Fruit fly (Drosophila melanogaster) whole organism, pupa: ENCODE data around the gene Gycalpha99B.

Source experiments
- CG10348 ChIP-seq: fragments of 200-800 bp; sonication (Bioruptor generic); IDR thresholded peaks from 2 replicates; pipeline ENCODE4 v1.3.6; 2022; ENCODE audit warnings: missing biosample characterization, missing genetic modification characterization
- CG12605 ChIP-seq: fragments of 200-800 bp; sonication (Bioruptor generic); IDR thresholded peaks from 2 replicates; pipeline ENCODE4 v1.3.6; 2022; ENCODE audit warnings: missing biosample characterization, missing genetic modification characterization
- CG13204 ChIP-seq: fragments of 200-800 bp; sonication (Bioruptor generic); optimal IDR thresholded peaks from 2 replicates; lab custom pipeline; 2018; ENCODE audit warnings: missing biosample characterization, mild to moderate bottlenecking, missing genetic modification characterization, moderate library complexity
- CG14655 ChIP-seq: fragments of 200-800 bp; sonication (Bioruptor generic); optimal IDR thresholded peaks from 3 replicates; lab custom pipeline; 2017; ENCODE audit warnings: mild to moderate bottlenecking, missing biosample characterization, missing genetic modification reagents, missing genetic modification characterization
- CG15710 ChIP-seq: fragments of 200-800 bp; sonication (Bioruptor generic); optimal IDR thresholded peaks from 2 replicates; lab custom pipeline; 2018; ENCODE audit warnings: missing biosample characterization, mild to moderate bottlenecking, missing genetic modification characterization, moderate library complexity
- CG17806 ChIP-seq: fragments of 200-800 bp; sonication (Bioruptor generic); optimal IDR thresholded peaks from 2 replicates; lab custom pipeline; 2018; ENCODE audit warnings: missing biosample characterization, mild to moderate bottlenecking, missing genetic modification characterization, moderate library complexity
- CG32121 ChIP-seq: fragments of 200-800 bp; sonication (Bioruptor generic); IDR thresholded peaks from 2 replicates; pipeline ENCODE4 v1.3.6; 2022; ENCODE audit warnings: missing biosample characterization, missing genetic modification characterization
- CG34367 ChIP-seq: fragments of 200-800 bp; sonication (Bioruptor generic); optimal IDR thresholded peaks from 2 replicates; lab custom pipeline; 2018; ENCODE audit warnings: missing biosample characterization, mild to moderate bottlenecking, missing genetic modification characterization
- CG4496 ChIP-seq: fragments of 200-800 bp; sonication (Bioruptor generic); IDR thresholded peaks from 3 replicates; pipeline ENCODE4 v1.3.6; 2022; ENCODE audit warnings: missing biosample characterization, missing genetic modification characterization
- CG8159 ChIP-seq: fragments of 200-800 bp; sonication (Bioruptor generic); optimal IDR thresholded peaks from 3 replicates; lab custom pipeline; 2018; ENCODE audit warnings: missing biosample characterization, mild to moderate bottlenecking, missing genetic modification characterization, moderate library complexity
- CG8301 ChIP-seq: fragments of 200-800 bp; sonication (Bioruptor generic); optimal IDR thresholded peaks from 2 replicates; lab custom pipeline; 2018; ENCODE audit warnings: missing biosample characterization, mild to moderate bottlenecking, missing genetic modification characterization
- CG9948 ChIP-seq: fragments of 200-800 bp; sonication (Bioruptor generic); optimal IDR thresholded peaks from 2 replicates; lab custom pipeline; 2018; ENCODE audit warnings: missing biosample characterization, mild to moderate bottlenecking, missing genetic modification characterization, moderate library complexity
- D1 ChIP-seq: fragments of 200-800 bp; sonication (Bioruptor generic); optimal IDR thresholded peaks from 2 replicates; lab custom pipeline; 2018; ENCODE audit warnings: missing biosample characterization, mild to moderate bottlenecking, missing genetic modification characterization, moderate library complexity
- EcR ChIP-seq: fragments of 200-800 bp; sonication (Bioruptor generic); optimal IDR thresholded peaks from 3 replicates; lab custom pipeline; 2019; ENCODE audit warnings: missing biosample characterization, missing genetic modification characterization, mild to moderate bottlenecking, moderate library complexity, missing genetic modification reagents
- Ets98B ChIP-seq: fragments of 200-800 bp; sonication (Bioruptor generic); IDR thresholded peaks from 2 replicates; pipeline ENCODE4 v1.3.6; 2022; ENCODE audit warnings: missing biosample characterization, missing genetic modification characterization
- Pif1A ChIP-seq: fragments of 200-800 bp; sonication (Bioruptor generic); optimal IDR thresholded peaks from 3 replicates; lab custom pipeline; 2016; ENCODE audit warnings: missing biosample characterization, missing genetic modification characterization
- Pif1B ChIP-seq: fragments of 200-800 bp; sonication (Bioruptor generic); optimal IDR thresholded peaks from 3 replicates; lab custom pipeline; 2016; ENCODE audit warnings: missing biosample characterization, missing genetic modification characterization
- Snoo ChIP-seq: fragments of 200-800 bp; sonication (Bioruptor generic); optimal IDR thresholded peaks from 3 replicates; lab custom pipeline; 2017; ENCODE audit warnings: missing biosample characterization, mild to moderate bottlenecking, missing genetic modification characterization, inconsistent platforms
- fd96Ca ChIP-seq: fragments of 200-800 bp; sonication (Bioruptor generic); IDR thresholded peaks from 3 replicates; pipeline ENCODE4 v1.3.6; 2022; ENCODE audit warnings: missing biosample characterization, missing genetic modification characterization
- gl ChIP-seq: fragments of 200-800 bp; sonication (Bioruptor generic); optimal IDR thresholded peaks from 2 replicates; lab custom pipeline; 2018; ENCODE audit warnings: missing biosample characterization, mild to moderate bottlenecking, missing genetic modification characterization
- rn ChIP-seq: fragments of 200-800 bp; sonication (Bioruptor generic); IDR thresholded peaks from 2 replicates; pipeline ENCODE4 v1.3.6; 2022; ENCODE audit warnings: missing biosample characterization, missing genetic modification characterization

The Gycalpha99B gene

dm6 chr3R:29701739-29702138 is 19.4 kb downstream of the Gycalpha99B start:
- TF ChIP-seq CG9948 (tag; lab: Kevin White, UChicago) (no peak), Ets98B (GFP tag; lab: Robert Waterston, UW) (no peak), Pif1A (GFP tag; lab: Kevin White, UChicago) (no peak), rn (GFP tag; lab: Robert Waterston, UW) (no peak), Pif1B (GFP tag; lab: Kevin White, UChicago) (no peak), CG13204 (GFP tag; lab: Kevin White, UChicago) (no peak), CG34367 (tag; lab: Kevin White, UChicago) (no peak), D1 (tag; lab: Kevin White, UChicago) (no peak), EcR (GFP tag; lab: Kevin White, UChicago) (no peak), gl (tag; lab: Kevin White, UChicago) (no peak), fd96Ca (no peak), Snoo (no peak), CG4496 (no peak), CG10348 (GFP tag; lab: Robert Waterston, UW) (no peak), CG32121 (GFP tag; lab: Robert Waterston, UW) (no peak), CG15710 (tag; lab: Kevin White, UChicago) (no peak), CG12605 (GFP tag; lab: Robert Waterston, UW) (no peak), CG17806 (tag; lab: Kevin White, UChicago) (no peak), CG14655 (no peak)
- TF ChIP-seq, all 21 proteins: peak for 0

dm6 chr3R:29704557-29704956 is 22.3 kb downstream of the Gycalpha99B start:
- TF ChIP-seq CG4496: no peak
- TF ChIP-seq rn (GFP tag; lab: Robert Waterston, UW): no peak
- TF ChIP-seq CG8301 (tag; lab: Kevin White, UChicago): no peak
- no peak for TF ChIP-seq fd96Ca
- TF ChIP-seq CG8159 (tag; lab: Kevin White, UChicago): no peak
- no peak for TF ChIP-seq CG34367 (tag; lab: Kevin White, UChicago)
- TF ChIP-seq CG14655: no peak
- no peak for TF ChIP-seq Pif1B (GFP tag; lab: Kevin White, UChicago)
- no peak for TF ChIP-seq gl (tag; lab: Kevin White, UChicago)

dm6 chr3R:29705789-29706303 is 23.5 kb downstream of the Gycalpha99B start:
- no peak for TF ChIP-seq Ets98B (GFP tag; lab: Robert Waterston, UW)
- TF ChIP-seq Snoo: no peak
- TF ChIP-seq Pif1B (GFP tag; lab: Kevin White, UChicago): no peak
- TF ChIP-seq fd96Ca: no peak
- TF ChIP-seq CG13204 (GFP tag; lab: Kevin White, UChicago): no peak
- TF ChIP-seq CG10348 (GFP tag; lab: Robert Waterston, UW): no peak
- TF ChIP-seq CG17806 (tag; lab: Kevin White, UChicago): no peak
- TF ChIP-seq CG8301 (tag; lab: Kevin White, UChicago): no peak
- TF ChIP-seq rn (GFP tag; lab: Robert Waterston, UW): no peak
- no peak for TF ChIP-seq CG32121 (GFP tag; lab: Robert Waterston, UW)
- TF ChIP-seq D1 (tag; lab: Kevin White, UChicago): no peak
- TF ChIP-seq EcR (GFP tag; lab: Kevin White, UChicago): no peak
- TF ChIP-seq CG9948 (tag; lab: Kevin White, UChicago): no peak
- no peak for TF ChIP-seq gl (tag; lab: Kevin White, UChicago)
- TF ChIP-seq CG34367 (tag; lab: Kevin White, UChicago): no peak
- TF ChIP-seq Pif1A (GFP tag; lab: Kevin White, UChicago): no peak
- TF ChIP-seq CG8159 (tag; lab: Kevin White, UChicago): no peak
- no peak for TF ChIP-seq CG4496

dm6 chr3R:29707258-29707657 is 25.0 kb downstream of the Gycalpha99B start:
- no peak for TF ChIP-seq rn (GFP tag; lab: Robert Waterston, UW)
- no peak for TF ChIP-seq gl (tag; lab: Kevin White, UChicago)
- no peak for TF ChIP-seq EcR (GFP tag; lab: Kevin White, UChicago)
- TF ChIP-seq CG14655: no peak
- TF ChIP-seq CG4496: no peak
- TF ChIP-seq CG10348 (GFP tag; lab: Robert Waterston, UW): no peak
- TF ChIP-seq CG15710 (tag; lab: Kevin White, UChicago): no peak
- TF ChIP-seq Ets98B (GFP tag; lab: Robert Waterston, UW): no peak
- TF ChIP-seq Pif1A (GFP tag; lab: Kevin White, UChicago): no peak
- no peak for TF ChIP-seq CG32121 (GFP tag; lab: Robert Waterston, UW)
- no peak for TF ChIP-seq Snoo
- no peak for TF ChIP-seq CG8159 (tag; lab: Kevin White, UChicago)
- no peak for TF ChIP-seq CG13204 (GFP tag; lab: Kevin White, UChicago)
- TF ChIP-seq CG8301 (tag; lab: Kevin White, UChicago): no peak
- TF ChIP-seq D1 (tag; lab: Kevin White, UChicago): no peak

- no peak for TF ChIP-seq CG9948 (tag; lab: Kevin White, UChicago)
- TF ChIP-seq CG32121 (GFP tag; lab: Robert Waterston, UW): no peak
- TF ChIP-seq Pif1A (GFP tag; lab: Kevin White, UChicago): no peak
- TF ChIP-seq CG8159 (tag; lab: Kevin White, UChicago): no peak
- no peak for TF ChIP-seq CG4496
- TF ChIP-seq CG34367 (tag; lab: Kevin White, UChicago): no peak
- TF ChIP-seq CG15710 (tag; lab: Kevin White, UChicago): no peak
- TF ChIP-seq CG13204 (GFP tag; lab: Kevin White, UChicago): no peak
- TF ChIP-seq CG8301 (tag; lab: Kevin White, UChicago): no peak
- no peak for TF ChIP-seq fd96Ca
- TF ChIP-seq Snoo: no peak
- TF ChIP-seq D1 (tag; lab: Kevin White, UChicago): no peak
- no peak for TF ChIP-seq rn (GFP tag; lab: Robert Waterston, UW)
- no peak for TF ChIP-seq CG12605 (GFP tag; lab: Robert Waterston, UW)
- no peak for TF ChIP-seq EcR (GFP tag; lab: Kevin White, UChicago)
- no peak for TF ChIP-seq CG14655
- no peak for TF ChIP-seq gl (tag; lab: Kevin White, UChicago)
Measured at dm6 chr3R:29708322-29708721, 26.0 kb downstream of the Gycalpha99B start.
